Worm (Caenorhabditis elegans) whole organism, L4 larva: ENCODE data around the gene pyc-1.

ENCODE experiments used
- F10B5.3 ChIP-seq: sonication (generic microtip); optimal IDR thresholded peaks from 2 replicates; lab custom pipeline; 2016; ENCODE audit warnings: mild to moderate bottlenecking, missing genetic modification characterization, missing compliant biosample characterization
- F26F4.8 ChIP-seq: fragments of 200-800 bp; sonication (Bioruptor generic); conservative IDR thresholded peaks from 2 replicates; pipeline ENCODE4 v1.3.6; 2022; ENCODE audit warnings: missing genetic modification characterization, missing compliant biosample characterization
- F49E8.2 ChIP-seq: sonication (generic microtip); optimal IDR thresholded peaks from 2 replicates; lab custom pipeline; 2016; ENCODE audit warnings: missing compliant biosample characterization, mild to moderate bottlenecking, missing genetic modification characterization, borderline replicate concordance
- T20F7.1 ChIP-seq: fragments of 200-800 bp; sonication (Bioruptor generic); optimal IDR thresholded peaks from 2 replicates; lab custom pipeline; 2018; ENCODE audit warnings: mild to moderate bottlenecking, missing genetic modification characterization, missing compliant biosample characterization
- Y48G9A.11 ChIP-seq: fragments of 200-800 bp; sonication (Bioruptor generic); IDR thresholded peaks from 2 replicates; pipeline ENCODE4 v1.3.6; 2022; ENCODE audit warnings: missing genetic modification reagents, missing genetic modification characterization, missing compliant biosample characterization
- Y75B8A.6 ChIP-seq: fragments of 200-800 bp; sonication (Bioruptor generic); IDR thresholded peaks from 2 replicates; pipeline ENCODE4 v1.3.6; 2022; ENCODE audit warnings: missing genetic modification reagents, missing genetic modification characterization, missing compliant biosample characterization
- arid-1 ChIP-seq: fragments of 200-800 bp; sonication (Bioruptor generic); conservative IDR thresholded peaks from 2 replicates; pipeline ENCODE4 v1.3.6; 2022; ENCODE audit warnings: missing genetic modification reagents, missing genetic modification characterization, missing compliant biosample characterization
- attf-4 ChIP-seq: sonication (generic microtip); optimal IDR thresholded peaks from 3 replicates; lab custom pipeline; 2017; ENCODE audit warnings: missing biosample characterization, missing genetic modification characterization
- ceh-32 ChIP-seq: sonication (generic microtip); optimal IDR thresholded peaks from 2 replicates; lab custom pipeline; 2016; ENCODE audit warnings: mild to moderate bottlenecking, missing genetic modification characterization, missing compliant biosample characterization; ENCODE audit not compliant: poor library complexity
- ceh-44 ChIP-seq: fragments of 200-800 bp; sonication (Bioruptor generic); IDR thresholded peaks from 2 replicates; pipeline ENCODE4 v1.3.6; 2022; ENCODE audit warnings: missing genetic modification reagents, missing genetic modification characterization, missing compliant biosample characterization
- daf-12 ChIP-seq: fragments of 150-350 bp; optimal IDR thresholded peaks from 2 replicates; lab custom pipeline; 2014; ENCODE audit warnings: missing biosample characterization, missing genetic modification reagents, missing genetic modification characterization
- daf-16 ChIP-seq, 3 experiments: sonication (generic microtip); optimal IDR thresholded peaks; 2 replicates each; lab custom pipeline; 2016 to 2017; ENCODE audit warnings: missing genetic modification characterization in 3 of 3, missing genetic modification reagents in 3 of 3, mild to moderate bottlenecking in 2 of 3, missing compliant biosample characterization in 2 of 3, missing biosample characterization in 1 of 3, moderate library complexity in 1 of 3
- daf-19 ChIP-seq: fragments of 200-800 bp; sonication (Bioruptor generic); conservative IDR thresholded peaks from 2 replicates; pipeline ENCODE4 v1.3.6; 2022; ENCODE audit warnings: missing genetic modification characterization, missing compliant biosample characterization
- daf-8 ChIP-seq: fragments of 200-800 bp; sonication (Bioruptor generic); IDR thresholded peaks from 2 replicates; pipeline ENCODE4 v1.3.6; 2022; ENCODE audit warnings: missing genetic modification characterization, missing compliant biosample characterization
- dmd-8 ChIP-seq: fragments of 200-800 bp; sonication (Bioruptor generic); IDR thresholded peaks from 2 replicates; pipeline ENCODE4 v1.3.6; 2022; ENCODE audit warnings: missing genetic modification characterization, missing compliant biosample characterization
- dmd-9 ChIP-seq: fragments of 200-800 bp; sonication (Bioruptor generic); IDR thresholded peaks from 2 replicates; pipeline ENCODE4 v1.3.6; 2022; ENCODE audit warnings: missing genetic modification reagents, missing genetic modification characterization, missing compliant biosample characterization
- dpl-1 ChIP-seq: fragments of 150-350 bp; optimal IDR thresholded peaks from 2 replicates; lab custom pipeline; 2014; ENCODE audit warnings: missing biosample characterization, missing genetic modification reagents, missing genetic modification characterization
- duxl-1 ChIP-seq: sonication (generic microtip); optimal IDR thresholded peaks from 2 replicates; lab custom pipeline; 2016; ENCODE audit warnings: mild to moderate bottlenecking, missing genetic modification characterization, moderate library complexity, missing compliant biosample characterization; ENCODE audit not compliant: poor library complexity
- dve-1 ChIP-seq: sonication (generic microtip); optimal IDR thresholded peaks from 2 replicates; lab custom pipeline; 2017; ENCODE audit warnings: antibody characterized with exemption, mild to moderate bottlenecking, missing genetic modification characterization, missing compliant biosample characterization; ENCODE audit not compliant: insufficient read depth
- egl-27 ChIP-seq: sonication (generic microtip); optimal IDR thresholded peaks from 3 replicates; lab custom pipeline; 2017; ENCODE audit warnings: missing biosample characterization, missing genetic modification reagents, missing genetic modification characterization
- fkh-10 ChIP-seq: fragments of 150-350 bp; optimal IDR thresholded peaks from 2 replicates; lab custom pipeline; 2014; ENCODE audit warnings: missing biosample characterization, missing genetic modification reagents, missing genetic modification characterization
- gei-8 ChIP-seq: fragments of 200-800 bp; sonication (Bioruptor generic); optimal IDR thresholded peaks from 2 replicates; lab custom pipeline; 2018; ENCODE audit warnings: mild to moderate bottlenecking, missing genetic modification characterization, missing compliant biosample characterization
- hlh-30 ChIP-seq: sonication (generic microtip); optimal IDR thresholded peaks from 2 replicates; lab custom pipeline; 2017; ENCODE audit warnings: antibody characterized with exemption, mild to moderate bottlenecking, missing genetic modification characterization, missing compliant biosample characterization; ENCODE audit not compliant: insufficient read depth
- hmg-1.1 ChIP-seq: fragments of 200-800 bp; sonication (Bioruptor generic); IDR thresholded peaks from 2 replicates; pipeline ENCODE4 v1.3.6; 2022; ENCODE audit warnings: missing genetic modification reagents, missing genetic modification characterization, missing compliant biosample characterization
- lim-7 ChIP-seq: fragments of 200-800 bp; sonication (Bioruptor generic); IDR thresholded peaks from 2 replicates; pipeline ENCODE4 v1.3.6; 2022; ENCODE audit warnings: missing genetic modification characterization, missing compliant biosample characterization
- lin-29 ChIP-seq: fragments of 200-800 bp; sonication (Bioruptor generic); IDR thresholded peaks from 2 replicates; pipeline ENCODE4 v1.3.6; 2022; ENCODE audit warnings: missing genetic modification reagents, missing genetic modification characterization, missing compliant biosample characterization
- lsy-2 ChIP-seq, 2 experiments: fragments of 150-350 bp in 1 of 2; sonication (generic microtip) in 1 of 2; optimal IDR thresholded peaks; 2 replicates each; lab custom pipeline; 2014 to 2017; ENCODE audit warnings: missing biosample characterization in 2 of 2, missing genetic modification characterization in 2 of 2
- mdl-1 ChIP-seq, 2 experiments: fragments of 150-350 bp in 1 of 2; sonication (generic microtip) in 1 of 2; optimal IDR thresholded peaks; 2 replicates each; lab custom pipeline; 2014 to 2017; ENCODE audit warnings: missing biosample characterization in 2 of 2, missing genetic modification characterization in 2 of 2
- mep-1 ChIP-seq: fragments of 150-350 bp; sonication (generic microtip); optimal IDR thresholded peaks from 3 replicates; lab custom pipeline; 2014; ENCODE audit warnings: missing biosample characterization, missing genetic modification characterization
- mxl-3 ChIP-seq: fragments of 200-800 bp; sonication (Bioruptor generic); optimal IDR thresholded peaks from 2 replicates; lab custom pipeline; 2018; ENCODE audit warnings: mild to moderate bottlenecking, missing genetic modification characterization, missing compliant biosample characterization
- nhr-102 ChIP-seq: sonication (generic microtip); optimal IDR thresholded peaks from 2 replicates; lab custom pipeline; 2016; ENCODE audit warnings: mild to moderate bottlenecking, missing genetic modification characterization, moderate library complexity, missing compliant biosample characterization
- nhr-237 ChIP-seq: sonication (generic microtip); optimal IDR thresholded peaks from 2 replicates; lab custom pipeline; 2017; ENCODE audit warnings: missing biosample characterization, missing genetic modification characterization
- nhr-42 ChIP-seq: fragments of 200-800 bp; sonication (Bioruptor generic); IDR thresholded peaks from 2 replicates; pipeline ENCODE4 v1.3.6; 2022; ENCODE audit warnings: missing genetic modification characterization, missing compliant biosample characterization
- nhr-48 ChIP-seq: sonication (generic microtip); optimal IDR thresholded peaks from 2 replicates; lab custom pipeline; 2016; ENCODE audit warnings: mild to moderate bottlenecking, missing genetic modification characterization, missing compliant biosample characterization
- pha-4 ChIP-seq, 2 experiments: fragments of 150-350 bp in 1 of 2; fragments of 200-800 bp in 1 of 2; sonication (Bioruptor generic) in 1 of 2; IDR thresholded peaks in 1 of 2; optimal IDR thresholded peaks in 1 of 2; 2 replicates each; pipeline versions ENCODE4 v1.3.6 to Lab custom; 2014 to 2022; ENCODE audit warnings: missing genetic modification characterization in 2 of 2, missing genetic modification reagents in 2 of 2, missing biosample characterization in 1 of 2, missing compliant biosample characterization in 1 of 2
- php-3 ChIP-seq: fragments of 200-800 bp; sonication (Bioruptor generic); IDR thresholded peaks from 2 replicates; pipeline ENCODE4 v1.3.6; 2022; ENCODE audit warnings: missing genetic modification reagents, missing genetic modification characterization, missing compliant biosample characterization
- rbr-2 ChIP-seq: sonication (generic microtip); optimal IDR thresholded peaks from 2 replicates; lab custom pipeline; 2016; ENCODE audit warnings: missing genotype, missing genetic modification characterization, missing compliant biosample characterization
- saeg-2 ChIP-seq: fragments of 200-800 bp; sonication (Bioruptor generic); IDR thresholded peaks from 2 replicates; pipeline ENCODE4 v1.3.6; 2022; ENCODE audit warnings: missing genetic modification reagents, missing genetic modification characterization, missing compliant biosample characterization
- sdz-12 ChIP-seq: fragments of 200-800 bp; sonication (Bioruptor generic); optimal IDR thresholded peaks from 2 replicates; lab custom pipeline; 2018; ENCODE audit warnings: mild to moderate bottlenecking, missing genetic modification characterization, missing compliant biosample characterization
- set-16 ChIP-seq: fragments of 200-800 bp; sonication (Bioruptor generic); IDR thresholded peaks from 2 replicates; pipeline ENCODE4 v1.3.6; 2022; ENCODE audit warnings: missing genetic modification reagents, missing genetic modification characterization, missing compliant biosample characterization
- skn-1 ChIP-seq: fragments of 150-350 bp; optimal IDR thresholded peaks from 2 replicates; lab custom pipeline; 2014; ENCODE audit warnings: missing biosample characterization, missing genetic modification characterization
- spr-1 ChIP-seq: sonication (generic microtip); optimal IDR thresholded peaks from 2 replicates; lab custom pipeline; 2016; ENCODE audit warnings: mild to moderate bottlenecking, missing genetic modification characterization, missing compliant biosample characterization
- tag-97 ChIP-seq: fragments of 200-800 bp; sonication (Bioruptor generic); IDR thresholded peaks from 2 replicates; pipeline ENCODE4 v1.3.6; 2022; ENCODE audit warnings: missing genetic modification characterization, missing compliant biosample characterization
- tra-1 ChIP-seq: fragments of 200-800 bp; sonication (Bioruptor generic); IDR thresholded peaks from 2 replicates; pipeline ENCODE4 v1.3.6; 2022; ENCODE audit warnings: missing genetic modification reagents, missing genetic modification characterization, missing compliant biosample characterization
- unc-130 ChIP-seq: sonication (generic microtip); optimal IDR thresholded peaks from 2 replicates; lab custom pipeline; 2016; ENCODE audit warnings: missing genetic modification reagents, missing genetic modification characterization, missing compliant biosample characterization
- unc-62 ChIP-seq, 3 experiments: fragments of 150-350 bp in 1 of 3; sonication (generic microtip); optimal IDR thresholded peaks in 2 of 3; peaks in 1 of 3; 1 replicate in 1 of 3; 2 replicates in 2 of 3; lab custom pipeline; 2014 to 2017; ENCODE audit warnings: missing biosample characterization in 3 of 3, missing genetic modification characterization in 3 of 3, missing genetic modification reagents in 3 of 3, missing genotype in 1 of 3
- vab-7 ChIP-seq: fragments of 200-800 bp; sonication (Bioruptor generic); IDR thresholded peaks from 2 replicates; pipeline ENCODE4 v1.3.6; 2022; ENCODE audit warnings: missing genetic modification reagents, missing genetic modification characterization, missing compliant biosample characterization
- zip-2 ChIP-seq: fragments of 150-350 bp; optimal IDR thresholded peaks from 2 replicates; lab custom pipeline; 2014; ENCODE audit warnings: missing biosample characterization, missing genetic modification characterization
- ztf-7 ChIP-seq: fragments of 150-350 bp; optimal IDR thresholded peaks from 2 replicates; lab custom pipeline; 2014; ENCODE audit warnings: missing biosample characterization, missing genetic modification characterization

pyc-1 gene

DNA sequence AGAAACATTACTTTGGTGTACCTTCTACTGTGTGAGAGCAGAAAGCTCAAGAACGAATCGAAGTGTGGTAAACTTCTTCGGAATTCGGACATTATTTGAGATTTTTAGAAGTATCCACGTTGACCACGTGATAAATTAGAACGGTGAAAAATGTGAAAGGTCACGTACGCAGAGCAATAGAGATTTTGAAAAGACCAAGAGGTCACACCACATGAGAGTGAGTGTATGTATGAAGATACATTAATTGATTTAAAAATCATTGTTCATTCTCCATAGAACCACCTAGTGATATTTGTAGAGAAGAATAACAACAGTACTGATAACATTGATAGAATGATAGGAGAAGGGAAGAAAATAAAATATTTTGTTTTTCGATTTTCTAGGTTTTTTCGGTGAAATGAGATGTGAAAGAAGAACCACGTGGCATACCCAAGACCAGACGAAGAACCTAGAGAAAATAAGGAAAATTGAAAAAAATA lies at the start of gene pyc-1 (continued):
- TF ChIP-seq rbr-2 (tag; lab: Kevin White, UChicago): no peak
- TF ChIP-seq daf-19 (GFP tag; lab: Robert Waterston, UW): no peak
- TF ChIP-seq nhr-237 (tag; lab: Kevin White, UChicago): no peak
- no peak for TF ChIP-seq vab-7 (GFP tag; lab: Robert Waterston, UW)
- TF ChIP-seq unc-62 (GFP tag; optimal IDR thresholded peaks at IDR 0.05 in 1 of 2; lab: Kevin White, UChicago): peak in 1 of 2 experiments; percentile 49
- no peak for TF ChIP-seq unc-62 (tag; optimal IDR thresholded peaks at IDR 0.05; lab: Kevin White, UChicago)
- TF ChIP-seq nhr-102: no peak
- TF ChIP-seq fkh-10: no peak
- no peak for TF ChIP-seq egl-27 (tag; lab: Kevin White, UChicago)
- no peak for TF ChIP-seq dpl-1 (GFP tag; lab: Kevin White, UChicago)
- TF ChIP-seq zip-2 (tag; lab: Kevin White, UChicago): peak; percentile 21
- TF ChIP-seq hlh-30 (tag; lab: Kevin White, UChicago): peak; percentile 71
- TF ChIP-seq F26F4.8 (GFP tag; lab: Robert Waterston, UW): no peak
- TF ChIP-seq Y75B8A.6 (GFP tag; lab: Robert Waterston, UW): no peak
- TF ChIP-seq tra-1 (GFP tag; lab: Robert Waterston, UW): no peak
- TF ChIP-seq gei-8: no peak
- no peak for TF ChIP-seq nhr-48
- no peak for TF ChIP-seq skn-1 (tag; lab: Kevin White, UChicago)
- no peak for TF ChIP-seq php-3 (GFP tag; lab: Robert Waterston, UW)
- no peak for TF ChIP-seq set-16 (GFP tag; lab: Robert Waterston, UW)
- TF ChIP-seq nhr-42 (GFP tag; lab: Robert Waterston, UW): no peak
- peak in 1 of 2 experiments; percentile 51 for TF ChIP-seq lsy-2 (tag; optimal IDR thresholded peaks at IDR 0.05; lab: Kevin White, UChicago)
- TF ChIP-seq unc-130 (GFP tag; lab: Kevin White, UChicago): no peak
- TF ChIP-seq attf-4 (tag; lab: Kevin White, UChicago): no peak
- TF ChIP-seq daf-12 (tag; lab: Kevin White, UChicago): no peak
- no peak for TF ChIP-seq lim-7 (GFP tag; lab: Robert Waterston, UW)
- TF ChIP-seq ztf-7 (tag; lab: Kevin White, UChicago): no peak
- TF ChIP-seq Y48G9A.11 (GFP tag; lab: Robert Waterston, UW): no peak
- TF ChIP-seq duxl-1 (tag; lab: Kevin White, UChicago): no peak
- no peak for TF ChIP-seq daf-8
- no peak for TF ChIP-seq ceh-44
- no peak for TF ChIP-seq F10B5.3 (tag; lab: Kevin White, UChicago)
- peak; percentile 76 for TF ChIP-seq dve-1
- TF ChIP-seq daf-16 (GFP tag; optimal IDR thresholded peaks at IDR 0.05; lab: Kevin White, UChicago): no peak
- peak; percentile 91 for TF ChIP-seq daf-16 (tag; optimal IDR thresholded peaks at IDR 0.05; lab: Kevin White, UChicago)
- TF ChIP-seq spr-1: no peak
- TF ChIP-seq sdz-12 (GFP tag; lab: Kevin White, UChicago): no peak
- TF ChIP-seq ceh-32 (tag; lab: Kevin White, UChicago): no peak
- no peak for TF ChIP-seq dmd-8 (GFP tag; lab: Robert Waterston, UW)
- no peak for TF ChIP-seq dmd-9 (GFP tag; lab: Robert Waterston, UW)
- no peak for TF ChIP-seq lin-29 (GFP tag; lab: Robert Waterston, UW)
- TF ChIP-seq pha-4 (GFP tag; IDR thresholded peaks at IDR 0.05; lab: Robert Waterston, UW): 0 out of 2 replicates have a peak, but pooled peaks have one; percentile 10
- TF ChIP-seq pha-4 (tag; optimal IDR thresholded peaks at IDR 0.05; lab: Kevin White, UChicago): no peak
- no peak for TF ChIP-seq F49E8.2 (tag; lab: Kevin White, UChicago)
- peak in 1 of 2 experiments; percentile 47 for TF ChIP-seq mdl-1 (tag; optimal IDR thresholded peaks at IDR 0.05; lab: Kevin White, UChicago)
- no peak for TF ChIP-seq tag-97
- TF ChIP-seq arid-1 (GFP tag; lab: Robert Waterston, UW): no peak
- no peak for TF ChIP-seq hmg-1.1 (GFP tag; lab: Robert Waterston, UW)
- TF ChIP-seq T20F7.1 (GFP tag; lab: Kevin White, UChicago): peak; percentile 66
- TF ChIP-seq mxl-3 (GFP tag; lab: Kevin White, UChicago): peak; percentile 15
- TF ChIP-seq mep-1: peak; percentile 71
- TF ChIP-seq saeg-2: no peak
